Fruit fly (Drosophila melanogaster) whole organism, embryonic: ENCODE data around the gene puc.

Experiments
- BEAF-32 ChIP-seq: fragments of 200-800 bp; sonication (Bioruptor generic); optimal IDR thresholded peaks from 3 replicates; lab custom pipeline; 2017; ENCODE audit warnings: missing biosample characterization, missing genetic modification characterization, mild to moderate bottlenecking, moderate library complexity, missing genetic modification reagents
- C15 ChIP-seq: fragments of 200-800 bp; sonication (Bioruptor generic); IDR thresholded peaks from 3 replicates; pipeline ENCODE4 v1.3.6; 2022; ENCODE audit warnings: missing biosample characterization, missing genetic modification characterization
- CG10267 ChIP-seq: fragments of 200-800 bp; sonication (Bioruptor generic); optimal IDR thresholded peaks from 2 replicates; lab custom pipeline; 2018; ENCODE audit warnings: missing biosample characterization, mild to moderate bottlenecking, missing genetic modification characterization, moderate library complexity
- CG11504 ChIP-seq: fragments of 200-800 bp; sonication (Bioruptor generic); optimal IDR thresholded peaks from 3 replicates; lab custom pipeline; 2019; ENCODE audit warnings: missing biosample characterization, mild to moderate bottlenecking, missing genetic modification characterization, moderate library complexity
- CG11560 ChIP-seq: fragments of 200-800 bp; sonication (Bioruptor generic); IDR thresholded peaks from 3 replicates; pipeline ENCODE4 v1.3.6; 2022; ENCODE audit warnings: missing biosample characterization, missing genetic modification characterization
- CG11696 ChIP-seq: fragments of 200-800 bp; sonication (Bioruptor generic); IDR thresholded peaks from 2 replicates; pipeline ENCODE4 v1.3.6; 2022; ENCODE audit warnings: missing biosample characterization, missing genetic modification characterization
- CG11723 ChIP-seq: fragments of 200-800 bp; sonication (Bioruptor generic); optimal IDR thresholded peaks from 2 replicates; lab custom pipeline; 2017; ENCODE audit warnings: missing biosample characterization, mild to moderate bottlenecking, missing genetic modification characterization
- CG12659 ChIP-seq: fragments of 200-800 bp; sonication (Bioruptor generic); optimal IDR thresholded peaks from 3 replicates; lab custom pipeline; 2017; ENCODE audit warnings: mild to moderate bottlenecking, missing biosample characterization, missing genetic modification reagents, missing genetic modification characterization
- CG12769 ChIP-seq: fragments of 200-800 bp; sonication (Bioruptor generic); optimal IDR thresholded peaks from 2 replicates; lab custom pipeline; 2019; ENCODE audit warnings: missing biosample characterization, mild to moderate bottlenecking, missing genetic modification characterization, moderate library complexity
- CG13287 ChIP-seq: fragments of 200-800 bp; sonication (Bioruptor generic); IDR thresholded peaks from 2 replicates; pipeline ENCODE4 v1.3.6; 2022; ENCODE audit warnings: missing biosample characterization, missing genetic modification characterization; ENCODE audit not compliant: partially characterized antibody
- CG15269 ChIP-seq: fragments of 200-800 bp; sonication (Bioruptor generic); optimal IDR thresholded peaks from 2 replicates; lab custom pipeline; 2018; ENCODE audit warnings: missing biosample characterization, mild to moderate bottlenecking, missing genetic modification characterization, moderate library complexity
- CG17361 ChIP-seq: fragments of 200-800 bp; sonication (Bioruptor generic); IDR thresholded peaks from 3 replicates; pipeline ENCODE4 v1.3.6; 2022; ENCODE audit warnings: missing biosample characterization, missing genetic modification characterization
- CG17612 ChIP-seq: fragments of 200-800 bp; sonication (Bioruptor generic); IDR thresholded peaks from 2 replicates; pipeline ENCODE4 v1.3.6; 2022; ENCODE audit warnings: missing biosample characterization, missing genetic modification characterization
- CG1792 ChIP-seq: fragments of 200-800 bp; sonication (Bioruptor generic); optimal IDR thresholded peaks from 2 replicates; lab custom pipeline; 2016; ENCODE audit warnings: missing biosample characterization, missing genetic modification characterization
- CG18599 ChIP-seq: fragments of 200-800 bp; sonication (Bioruptor generic); optimal IDR thresholded peaks from 3 replicates; lab custom pipeline; 2017; ENCODE audit warnings: missing biosample characterization, missing genetic modification characterization, mild to moderate bottlenecking, moderate library complexity, missing genetic modification reagents
- CG2875 ChIP-seq: fragments of 200-800 bp; sonication (Bioruptor generic); optimal IDR thresholded peaks from 2 replicates; lab custom pipeline; 2017; ENCODE audit warnings: missing biosample characterization, mild to moderate bottlenecking, missing genetic modification characterization, missing genetic modification reagents
- CG2889 ChIP-seq: fragments of 200-800 bp; sonication (Bioruptor generic); IDR thresholded peaks from 3 replicates; pipeline ENCODE4 v1.3.6; 2022; ENCODE audit warnings: missing biosample characterization, missing genetic modification characterization
- CG30431 ChIP-seq: fragments of 200-800 bp; sonication (Bioruptor generic); optimal IDR thresholded peaks from 2 replicates; lab custom pipeline; 2017; ENCODE audit warnings: missing biosample characterization, missing genetic modification characterization
- CG7786 ChIP-seq: fragments of 200-800 bp; sonication (Bioruptor generic); optimal IDR thresholded peaks from 2 replicates; lab custom pipeline; 2016; ENCODE audit warnings: missing biosample characterization, missing genetic modification characterization
- CG9797 ChIP-seq: fragments of 200-800 bp; sonication (Bioruptor generic); optimal IDR thresholded peaks from 3 replicates; lab custom pipeline; 2018; ENCODE audit warnings: missing biosample characterization, mild to moderate bottlenecking, missing genetic modification characterization
- CoRest ChIP-seq: fragments of 200-800 bp; sonication (Bioruptor generic); optimal IDR thresholded peaks from 3 replicates; lab custom pipeline; 2018; ENCODE audit warnings: missing biosample characterization, mild to moderate bottlenecking, missing genetic modification characterization, moderate library complexity
- CrebB ChIP-seq: fragments of 200-800 bp; sonication (Bioruptor generic); optimal IDR thresholded peaks from 3 replicates; lab custom pipeline; 2018; ENCODE audit warnings: missing biosample characterization, mild to moderate bottlenecking, missing genetic modification characterization
- E2f1 ChIP-seq: fragments of 200-800 bp; sonication (Bioruptor generic); IDR thresholded peaks from 2 replicates; pipeline ENCODE4 v1.3.6; 2022; ENCODE audit warnings: missing biosample characterization, missing genetic modification characterization
- GATAe ChIP-seq: fragments of 200-800 bp; sonication (Bioruptor generic); conservative IDR thresholded peaks from 2 replicates; pipeline ENCODE4 v1.3.6; 2022; ENCODE audit warnings: missing biosample characterization, missing genetic modification characterization
- HLH54F ChIP-seq: fragments of 200-800 bp; sonication (Bioruptor generic); optimal IDR thresholded peaks from 3 replicates; lab custom pipeline; 2016; ENCODE audit warnings: missing biosample characterization, missing genetic modification characterization
- Hr78 ChIP-seq, 2 experiments: fragments of 200-800 bp in 1 of 2; fragments of >200 bp in 1 of 2; sonication (Bioruptor generic) in 1 of 2; optimal IDR thresholded peaks; 2 replicates each; lab custom pipeline; 2017 to 2019; ENCODE audit warnings: missing biosample characterization in 2 of 2, missing genetic modification characterization in 2 of 2, mild to moderate bottlenecking in 1 of 2, moderate library complexity in 1 of 2
- Jarid2 ChIP-seq: fragments of 200-800 bp; sonication (Bioruptor generic); optimal IDR thresholded peaks from 3 replicates; lab custom pipeline; 2017; ENCODE audit warnings: mild to moderate bottlenecking, missing biosample characterization, missing genetic modification reagents, missing genetic modification characterization
- MTF-1 ChIP-seq: fragments of 200-800 bp; sonication (Bioruptor generic); optimal IDR thresholded peaks from 2 replicates; lab custom pipeline; 2018; ENCODE audit warnings: missing biosample characterization, mild to moderate bottlenecking, missing genetic modification characterization, borderline replicate concordance
- Max ChIP-seq: fragments of 200-800 bp; sonication (Bioruptor generic); optimal IDR thresholded peaks from 2 replicates; lab custom pipeline; 2016; ENCODE audit warnings: missing biosample characterization, mild to moderate bottlenecking, missing genetic modification characterization
- Sry-β ChIP-seq: fragments of 200-800 bp; sonication (Bioruptor generic); optimal IDR thresholded peaks from 2 replicates; lab custom pipeline; 2018; ENCODE audit warnings: missing biosample characterization, mild to moderate bottlenecking, missing genetic modification characterization, moderate library complexity
- Usf ChIP-seq: fragments of 200-800 bp; sonication (Bioruptor generic); optimal IDR thresholded peaks from 2 replicates; lab custom pipeline; 2017; ENCODE audit warnings: missing genotype, missing biosample characterization, missing genetic modification characterization
- bowl ChIP-seq: fragments of 200-800 bp; sonication (Bioruptor generic); IDR thresholded peaks from 2 replicates; pipeline ENCODE4 v1.3.6; 2022; ENCODE audit warnings: missing biosample characterization, missing genetic modification characterization
- cg ChIP-seq: fragments of 200-800 bp; sonication (Bioruptor generic); optimal IDR thresholded peaks from 3 replicates; lab custom pipeline; 2019; ENCODE audit warnings: missing biosample characterization, mild to moderate bottlenecking, missing genetic modification characterization, moderate library complexity
- chif ChIP-seq, 2 experiments: fragments of 200-800 bp; sonication (Bioruptor generic); optimal IDR thresholded peaks; 3 replicates each; lab custom pipeline; 2016; ENCODE audit warnings: missing biosample characterization in 2 of 2, missing genetic modification characterization in 2 of 2
- dmrt11E ChIP-seq: fragments of 200-800 bp; sonication (Bioruptor generic); optimal IDR thresholded peaks from 3 replicates; lab custom pipeline; 2018; ENCODE audit warnings: missing biosample characterization, mild to moderate bottlenecking, missing genetic modification characterization, moderate library complexity
- exex ChIP-seq: fragments of 200-800 bp; sonication (Bioruptor generic); optimal IDR thresholded peaks from 4 replicates; lab custom pipeline; 2018; ENCODE audit warnings: missing biosample characterization, mild to moderate bottlenecking, missing genetic modification characterization, moderate library complexity
- lab ChIP-seq: fragments of 200-800 bp; sonication (Bioruptor generic); optimal IDR thresholded peaks from 3 replicates; lab custom pipeline; 2017; ENCODE audit warnings: missing biosample characterization, missing genetic modification characterization, mild to moderate bottlenecking, moderate library complexity, missing genetic modification reagents
- mld ChIP-seq: fragments of 200-800 bp; sonication (Bioruptor generic); IDR thresholded peaks from 3 replicates; pipeline ENCODE4 v1.3.6; 2022; ENCODE audit warnings: missing biosample characterization, missing genetic modification characterization; ENCODE audit not compliant: partially characterized antibody
- pb ChIP-seq: fragments of 200-800 bp; sonication (Bioruptor generic); optimal IDR thresholded peaks from 3 replicates; lab custom pipeline; 2016; ENCODE audit warnings: missing biosample characterization, missing genetic modification characterization
- pho ChIP-seq: fragments of 200-800 bp; sonication (Bioruptor generic); optimal IDR thresholded peaks from 2 replicates; lab custom pipeline; 2016; ENCODE audit warnings: missing biosample characterization, missing genetic modification characterization
- sim ChIP-seq: fragments of 200-800 bp; sonication (Bioruptor generic); IDR thresholded peaks from 2 replicates; pipeline ENCODE4 v1.3.6; 2022; ENCODE audit warnings: missing biosample characterization, missing genetic modification characterization
- sisA ChIP-seq: fragments of 200-800 bp; sonication (Bioruptor generic); IDR thresholded peaks from 2 replicates; pipeline ENCODE4 v1.3.6; 2022; ENCODE audit warnings: missing biosample characterization, missing genetic modification characterization
- slou ChIP-seq: fragments of 200-800 bp; sonication (Bioruptor generic); optimal IDR thresholded peaks from 3 replicates; lab custom pipeline; 2016; ENCODE audit warnings: missing biosample characterization, missing genetic modification characterization
- sna ChIP-seq: fragments of 200-800 bp; sonication (Bioruptor generic); IDR thresholded peaks from 2 replicates; pipeline ENCODE4 v1.3.6; 2022; ENCODE audit warnings: missing biosample characterization, missing genetic modification characterization; ENCODE audit not compliant: partially characterized antibody
- tio ChIP-seq: fragments of 200-800 bp; sonication (Bioruptor generic); optimal IDR thresholded peaks from 2 replicates; lab custom pipeline; 2017; ENCODE audit warnings: missing biosample characterization, missing genetic modification characterization, inconsistent platforms
- unpg ChIP-seq: fragments of 200-800 bp; sonication (Bioruptor generic); optimal IDR thresholded peaks from 3 replicates; lab custom pipeline; 2018; ENCODE audit warnings: missing biosample characterization, mild to moderate bottlenecking, missing genetic modification characterization, moderate library complexity
- usp ChIP-seq: fragments of >200 bp; optimal IDR thresholded peaks from 2 replicates; lab custom pipeline; 2017; ENCODE audit warnings: missing biosample characterization, missing genetic modification characterization
- vvl ChIP-seq: fragments of 200-800 bp; sonication (Bioruptor generic); IDR thresholded peaks from 2 replicates; pipeline ENCODE4 v1.3.6; 2022; ENCODE audit warnings: missing biosample characterization, missing genetic modification characterization
- wdn ChIP-seq: fragments of 200-800 bp; sonication (Bioruptor generic); IDR thresholded peaks from 2 replicates; pipeline ENCODE4 v1.3.6; 2022; ENCODE audit warnings: missing biosample characterization, missing genetic modification characterization

puc gene

DNA sequence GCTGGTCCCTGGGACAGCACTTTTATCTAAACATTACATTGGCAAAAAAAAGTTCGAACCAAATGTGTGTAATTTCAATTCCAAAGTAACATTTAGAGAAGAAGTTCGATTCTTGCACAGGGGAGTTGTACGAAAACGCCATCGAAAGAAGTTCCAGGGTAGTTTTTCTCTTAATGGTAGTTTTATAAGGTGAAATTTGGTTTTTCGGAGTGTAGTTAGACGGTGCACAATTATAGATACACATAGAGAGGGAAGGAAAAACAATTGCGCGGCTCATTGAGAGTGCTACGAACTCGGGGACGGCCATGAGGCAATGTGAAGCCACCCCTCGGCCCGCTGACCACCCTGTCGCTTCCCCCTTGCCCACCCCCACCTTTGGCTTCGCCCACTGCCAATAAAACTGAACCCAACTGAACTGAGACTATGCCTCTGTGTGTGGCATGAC is 5.1 kb downstream of the puc start (continued):
- TF ChIP-seq CG1792 (peak; percentile 13), pho (GFP tag; lab: Kevin White, UChicago) (peak; percentile 34), slou (GFP tag; lab: Kevin White, UChicago) (peak; percentile 21), CoRest (tag; lab: Kevin White, UChicago) (peak; percentile 73), vvl (GFP tag; lab: Robert Waterston, UW) (peak; percentile 71), CG11560 (tag; lab: Robert Waterston, UW) (0 out of 3 replicates have a peak, but pooled peaks have one; percentile 37), pb (GFP tag; lab: Kevin White, UChicago) (peak; percentile 24), sisA (GFP tag; lab: Robert Waterston, UW) (peak; percentile 57; the same call in 1 of the 2 replicates), CG12769 (peak; percentile 56), MTF-1 (no peak), CrebB (tag; lab: Kevin White, UChicago) (no peak), CG11504 (tag; lab: Kevin White, UChicago) (peak; percentile 79), Usf (no peak), C15 (0 out of 3 replicates have a peak, but pooled peaks have one; percentile 39), lab (peak; percentile 81), exex (tag; lab: Kevin White, UChicago) (no peak), CG10267 (peak; percentile 29), CG17361 (peak; percentile 69; the same call in 2 of the 3 replicates), bowl (GFP tag; lab: Robert Waterston, UW) (0 out of 2 replicates have a peak, but pooled peaks have one; percentile 31), BEAF-32 (no peak), GATAe (GFP tag; lab: Robert Waterston, UW) (no peak; the same call in 1 of the 2 replicates), Sry-β (GFP tag; lab: Kevin White, UChicago) (no peak), CG30431 (GFP tag; lab: Kevin White, UChicago) (peak; percentile 24), CG2875 (GFP tag; lab: Kevin White, UChicago) (peak; percentile 30), E2f1 (GFP tag; lab: Robert Waterston, UW) (peak; percentile 35; the same call in 1 of the 2 replicates), dmrt11E (tag; lab: Kevin White, UChicago) (peak; percentile 49), cg (GFP tag; lab: Kevin White, UChicago) (no peak), CG12659 (GFP tag; lab: Kevin White, UChicago) (peak; percentile 70), sim (GFP tag; lab: Robert Waterston, UW) (no peak), chif (GFP tag; optimal IDR thresholded peaks at IDR 0.05; lab: Kevin White, UChicago) (peak; percentile 58 to 59), CG13287 (GFP tag; lab: Robert Waterston, UW) (no peak), CG15269 (peak; percentile 76), wdn (GFP tag; lab: Robert Waterston, UW) (peak; percentile 37; the same call in 1 of the 2 replicates), CG18599 (GFP tag; lab: Kevin White, UChicago) (peak; percentile 83), CG11696 (GFP tag; lab: Robert Waterston, UW) (no peak), Jarid2 (peak; percentile 10), sna (no peak), CG2889 (peak; percentile 65; the same call in 2 of the 3 replicates), tio (GFP tag; lab: Kevin White, UChicago) (peak; percentile 62), HLH54F (GFP tag; lab: Kevin White, UChicago) (no peak), Hr78 (GFP tag; optimal IDR thresholded peaks at IDR 0.05; lab: Kevin White, UChicago) (peak in 1 of 2 experiments; percentile 15), Max (GFP tag; lab: Kevin White, UChicago) (peak; percentile 12), unpg (peak; percentile 75), CG17612 (0 out of 2 replicates have a peak, but pooled peaks have one; percentile 11), CG11723 (GFP tag; lab: Kevin White, UChicago) (peak; percentile 40), mld (GFP tag; lab: Robert Waterston, UW) (no peak), usp (no peak), CG9797 (GFP tag; lab: Kevin White, UChicago) (no peak), CG7786 (GFP tag; lab: Kevin White, UChicago) (peak; percentile 68)
